Fruit fly (Drosophila melanogaster): ENCODE data around the gene CG5347.

Gene CG5347

DNA sequence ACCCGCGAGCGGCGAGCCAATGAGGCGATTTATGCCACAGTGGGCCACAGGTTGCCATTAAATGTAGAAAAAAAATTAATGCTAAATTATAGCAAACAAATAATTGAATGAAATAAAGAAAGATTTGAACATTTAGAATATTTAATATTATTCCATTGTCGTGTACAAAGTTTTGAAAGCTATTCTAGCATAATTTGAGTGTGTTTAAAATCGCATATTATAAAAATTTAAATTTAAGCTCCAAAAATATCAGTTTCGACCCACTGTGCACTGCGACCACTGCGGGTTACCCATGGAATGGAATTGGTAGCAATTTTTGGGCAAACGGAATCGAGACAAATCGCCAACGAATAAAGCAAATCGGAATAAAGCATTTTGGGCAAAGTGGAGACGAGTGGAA, 32.8 kb upstream of the CG5347 start (continued):
- peak; percentile 45; the same call in 1 of the 2 replicates for TF ChIP-seq onecut (GFP tag; IDR thresholded peaks at IDR 0.05)
- TF ChIP-seq CG9215 (GFP tag; IDR thresholded peaks at IDR 0.05) = peak; percentile 38
- TF ChIP-seq CG8089 (GFP tag; optimal IDR thresholded peaks at IDR 0.05) = no peak
- no peak for TF ChIP-seq Sry-β (GFP tag; optimal IDR thresholded peaks at IDR 0.05)
- peak; percentile 8 for TF ChIP-seq CG10543 (GFP tag; optimal IDR thresholded peaks at IDR 0.05)
- no peak for TF ChIP-seq nerfin-2 (GFP tag; IDR thresholded peaks at IDR 0.05; ENCODE audit: partially characterized antibody)
- TF ChIP-seq CG17328 (GFP tag; IDR thresholded peaks at IDR 0.05) = peak; percentile 66
- TF ChIP-seq Bgb (GFP tag; IDR thresholded peaks at IDR 0.05; ENCODE audit: partially characterized antibody) = no peak
- no peak for TF ChIP-seq gce (GFP tag; IDR thresholded peaks at IDR 0.05)
- no peak for TF ChIP-seq Stat92E (GFP tag; optimal IDR thresholded peaks at IDR 0.05)
- TF ChIP-seq CG1602 (GFP tag; optimal IDR thresholded peaks at IDR 0.05) = no peak
- no peak for TF ChIP-seq CG10274 (GFP tag; optimal IDR thresholded peaks at IDR 0.05)
- no peak for TF ChIP-seq Adf1 (GFP tag; IDR thresholded peaks at IDR 0.05)
- TF ChIP-seq CG12942 (GFP tag; optimal IDR thresholded peaks at IDR 0.05) = no peak
- peak; percentile 62; the same call in 1 of the 3 replicates for TF ChIP-seq CG34422 (GFP tag; IDR thresholded peaks at IDR 0.05)
- no peak for TF ChIP-seq Dref (GFP tag; IDR thresholded peaks at IDR 0.05)
- TF ChIP-seq Atf3 (GFP tag; optimal IDR thresholded peaks at IDR 0.05) = no peak
- TF ChIP-seq gt (GFP tag; IDR thresholded peaks at IDR 0.05) = no peak
- TF ChIP-seq CG14860 (GFP tag; IDR thresholded peaks at IDR 0.05; ENCODE audit: partially characterized antibody) = no peak
- peak; percentile 4 for TF ChIP-seq jing (GFP tag; optimal IDR thresholded peaks at IDR 0.05)
- 0 out of 2 replicates have a peak, but pooled peaks have one; percentile 11 for TF ChIP-seq CG32772 (GFP tag; IDR thresholded peaks at IDR 0.05)
- TF ChIP-seq Antp (GFP tag; optimal IDR thresholded peaks at IDR 0.05) = no peak
- peak; percentile 43 for TF ChIP-seq Meics (GFP tag; optimal IDR thresholded peaks at IDR 0.05)
- TF ChIP-seq CG7839 (tag; optimal IDR thresholded peaks at IDR 0.05) = peak; percentile 73
- peak; percentile 57 for TF ChIP-seq fd96Cb (tag; optimal IDR thresholded peaks at IDR 0.05)
- no peak for TF ChIP-seq CG2116 (GFP tag; optimal IDR thresholded peaks at IDR 0.05)
- TF ChIP-seq ci (GFP tag; IDR thresholded peaks at IDR 0.05) = 0 out of 3 replicates have a peak, but pooled peaks have one; percentile 23
- TF ChIP-seq Deaf1 (tag; optimal IDR thresholded peaks at IDR 0.05) = peak; percentile 11
- no peak for TF ChIP-seq aop (GFP tag; IDR thresholded peaks at IDR 0.05)
- TF ChIP-seq unpg (GFP tag; optimal IDR thresholded peaks at IDR 0.05) = peak; percentile 64
- no peak for TF ChIP-seq Neu2 (GFP tag; optimal IDR thresholded peaks at IDR 0.05; ENCODE audit: borderline replicate concordance)
- no peak for TF ChIP-seq CG2199 (GFP tag; IDR thresholded peaks at IDR 0.05)
- TF ChIP-seq Ets65A (GFP tag) = no peak
- TF ChIP-seq zfh2 (GFP tag; optimal IDR thresholded peaks at IDR 0.05) = no peak
- TF ChIP-seq CG31365 (tag; optimal IDR thresholded peaks at IDR 0.05) = no peak
- no peak for TF ChIP-seq maf-S (GFP tag; optimal IDR thresholded peaks at IDR 0.05)
- TF ChIP-seq cas (GFP tag; IDR thresholded peaks at IDR 0.05) = no peak
- no peak for TF ChIP-seq GATAe (GFP tag; conservative IDR thresholded peaks at IDR 0.05)
- peak; percentile 73 for TF ChIP-seq CG9727 (GFP tag; optimal IDR thresholded peaks at IDR 0.05)
- no peak for TF ChIP-seq CG18764 (GFP tag; optimal IDR thresholded peaks at IDR 0.05)
- TF ChIP-seq Bdp1 (GFP tag; optimal IDR thresholded peaks at IDR 0.05) = no peak
- TF ChIP-seq Med (GFP tag) = peak; percentile 70
- peak; percentile 3 for TF ChIP-seq CG12104 (GFP tag; optimal IDR thresholded peaks at IDR 0.05)
- no peak; the same call in 1 of the 2 replicates for TF ChIP-seq Ravus (GFP tag; IDR thresholded peaks at IDR 0.05)
- TF ChIP-seq tgo (GFP tag; IDR thresholded peaks at IDR 0.05) = peak; percentile 54
- no peak for TF ChIP-seq YL-1 (GFP tag; optimal IDR thresholded peaks at IDR 0.05)
- peak in 1 of 2 experiments; percentile 47 for TF ChIP-seq eve (GFP tag; optimal IDR thresholded peaks at IDR 0.05)
- 0 out of 3 replicates have a peak, but pooled peaks have one; percentile 34 for TF ChIP-seq Optix (GFP tag; IDR thresholded peaks at IDR 0.05)
- TF ChIP-seq dmrt99B (tag; optimal IDR thresholded peaks at IDR 0.05) = peak; percentile 65
- TF ChIP-seq CG13894 (tag; optimal IDR thresholded peaks at IDR 0.05) = no peak
- no peak for TF ChIP-seq CG1647 (GFP tag; optimal IDR thresholded peaks at IDR 0.05)
- no peak for TF ChIP-seq C15 (GFP tag; IDR thresholded peaks at IDR 0.05)
